Worm (Caenorhabditis elegans) whole organism, L2 larva: ENCODE measurements around the gene T15B7.14.

Source experiments
- C34F6.9 ChIP-seq: fragments of 150-350 bp; optimal IDR thresholded peaks from 2 replicates; lab custom pipeline; 2014; ENCODE audit warnings: missing biosample characterization, missing genetic modification characterization
- F13H6.1 ChIP-seq: sonication (generic microtip); optimal IDR thresholded peaks from 2 replicates; lab custom pipeline; 2016; ENCODE audit warnings: missing genetic modification characterization, missing compliant biosample characterization
- R02D3.7 ChIP-seq: fragments of 150-350 bp; optimal IDR thresholded peaks from 2 replicates; lab custom pipeline; 2014; ENCODE audit warnings: missing biosample characterization, missing genetic modification characterization
- Y55F3AM.14 ChIP-seq: fragments of 200-800 bp; sonication (Bioruptor generic); optimal IDR thresholded peaks from 2 replicates; lab custom pipeline; 2018; ENCODE audit warnings: mild to moderate bottlenecking, missing genetic modification characterization, missing compliant biosample characterization
- ZK546.5 ChIP-seq: sonication (generic microtip); optimal IDR thresholded peaks from 2 replicates; lab custom pipeline; 2017; ENCODE audit warnings: missing biosample characterization, missing genetic modification characterization
- alr-1 ChIP-seq: fragments of 150-350 bp; optimal IDR thresholded peaks from 2 replicates; lab custom pipeline; 2014; ENCODE audit warnings: missing biosample characterization, missing genetic modification characterization
- aly-2 ChIP-seq: fragments of 150-350 bp; optimal IDR thresholded peaks from 2 replicates; lab custom pipeline; 2014; ENCODE audit warnings: missing biosample characterization, missing genetic modification characterization
- ama-1 ChIP-seq: fragments of 150-350 bp; optimal IDR thresholded peaks from 2 replicates; lab custom pipeline; 2018; ENCODE audit warnings: inconsistent platforms
- blmp-1 ChIP-seq: sonication (generic microtip); optimal IDR thresholded peaks from 2 replicates; lab custom pipeline; 2017; ENCODE audit warnings: missing genetic modification characterization, mild to moderate bottlenecking, missing compliant biosample characterization, antibody characterized with exemption, moderate library complexity; ENCODE audit not compliant: insufficient read depth
- ceh-16 ChIP-seq: fragments of 150-350 bp; optimal IDR thresholded peaks from 2 replicates; lab custom pipeline; 2014; ENCODE audit warnings: missing biosample characterization, missing genetic modification characterization
- ceh-82 ChIP-seq: fragments of 150-350 bp; optimal IDR thresholded peaks from 2 replicates; lab custom pipeline; 2014; ENCODE audit warnings: missing biosample characterization, missing genetic modification characterization
- crh-2 ChIP-seq: sonication (generic microtip); optimal IDR thresholded peaks from 2 replicates; lab custom pipeline; 2017; ENCODE audit warnings: missing biosample characterization, missing genetic modification characterization
- dmd-4 ChIP-seq: sonication (generic microtip); optimal IDR thresholded peaks from 2 replicates; lab custom pipeline; 2017; ENCODE audit warnings: missing biosample characterization, missing genetic modification characterization
- egl-27 ChIP-seq: sonication (generic microtip); optimal IDR thresholded peaks from 3 replicates; lab custom pipeline; 2017; ENCODE audit warnings: missing biosample characterization, missing genetic modification reagents, missing genetic modification characterization
- elt-1 ChIP-seq: fragments of 150-350 bp; optimal IDR thresholded peaks from 2 replicates; lab custom pipeline; 2014; ENCODE audit warnings: missing biosample characterization, missing genetic modification characterization
- elt-3 ChIP-seq: sonication (generic microtip); optimal IDR thresholded peaks from 2 replicates; lab custom pipeline; 2017; ENCODE audit warnings: missing biosample characterization, missing genetic modification characterization
- fos-1 ChIP-seq: fragments of 150-350 bp; optimal IDR thresholded peaks from 2 replicates; lab custom pipeline; 2014; ENCODE audit warnings: missing biosample characterization, missing genetic modification characterization
- gmeb-1 ChIP-seq: fragments of 150-350 bp; optimal IDR thresholded peaks from 2 replicates; lab custom pipeline; 2014; ENCODE audit warnings: missing biosample characterization, missing genetic modification characterization
- lin-11 ChIP-seq: fragments of 150-350 bp; sonication (generic microtip); optimal IDR thresholded peaks from 2 replicates; lab custom pipeline; 2014; ENCODE audit warnings: missing biosample characterization, missing genetic modification characterization, inconsistent platforms, mixed read lengths
- lin-13 ChIP-seq: fragments of 150-350 bp; optimal IDR thresholded peaks from 2 replicates; lab custom pipeline; 2014; ENCODE audit warnings: missing biosample characterization, missing genetic modification reagents, missing genetic modification characterization
- lin-39 ChIP-seq: fragments of 150-350 bp; optimal IDR thresholded peaks from 2 replicates; lab custom pipeline; 2014; ENCODE audit warnings: missing biosample characterization, missing genetic modification reagents, missing genetic modification characterization
- lsy-2 ChIP-seq, 2 experiments: fragments of 150-350 bp in 1 of 2; sonication (generic microtip) in 1 of 2; optimal IDR thresholded peaks; 2 replicates each; lab custom pipeline; 2014 to 2017; ENCODE audit warnings: missing biosample characterization in 2 of 2, missing genetic modification characterization in 2 of 2
- mab-5 ChIP-seq: fragments of 150-350 bp; optimal IDR thresholded peaks from 2 replicates; lab custom pipeline; 2014; ENCODE audit warnings: missing biosample characterization, missing genetic modification characterization
- mbf-1 ChIP-seq: sonication (generic microtip); optimal IDR thresholded peaks from 2 replicates; lab custom pipeline; 2017; ENCODE audit warnings: missing biosample characterization, missing genetic modification characterization
- mdl-1 ChIP-seq, 2 experiments: fragments of 150-350 bp in 1 of 2; sonication (generic microtip) in 1 of 2; optimal IDR thresholded peaks; 2 replicates each; lab custom pipeline; 2017; ENCODE audit warnings: missing biosample characterization in 2 of 2, missing genetic modification characterization in 2 of 2
- nhr-10 ChIP-seq: sonication (generic microtip); optimal IDR thresholded peaks from 2 replicates; lab custom pipeline; 2017; ENCODE audit warnings: missing biosample characterization, missing genetic modification characterization
- nhr-11 ChIP-seq: fragments of 150-350 bp; optimal IDR thresholded peaks from 2 replicates; lab custom pipeline; 2014; ENCODE audit warnings: missing biosample characterization, missing genetic modification characterization
- nhr-12 ChIP-seq: fragments of 150-350 bp; optimal IDR thresholded peaks from 2 replicates; lab custom pipeline; 2014; ENCODE audit warnings: missing biosample characterization, missing genetic modification characterization
- nhr-129 ChIP-seq: fragments of 150-350 bp; optimal IDR thresholded peaks from 2 replicates; lab custom pipeline; 2014; ENCODE audit warnings: missing biosample characterization, missing genetic modification characterization
- nhr-21 ChIP-seq: fragments of 150-350 bp; optimal IDR thresholded peaks from 2 replicates; lab custom pipeline; 2014; ENCODE audit warnings: missing biosample characterization, missing genetic modification characterization
- nhr-23 ChIP-seq: fragments of 150-350 bp; optimal IDR thresholded peaks from 2 replicates; lab custom pipeline; 2014; ENCODE audit warnings: missing biosample characterization, missing genetic modification reagents, missing genetic modification characterization
- nhr-237 ChIP-seq: fragments of 150-350 bp; optimal IDR thresholded peaks from 2 replicates; lab custom pipeline; 2014; ENCODE audit warnings: missing biosample characterization, missing genetic modification characterization
- nhr-25 ChIP-seq: fragments of 150-350 bp; sonication (generic microtip); optimal IDR thresholded peaks from 3 replicates; lab custom pipeline; 2014; ENCODE audit warnings: missing biosample characterization, missing genetic modification characterization
- nhr-6 ChIP-seq: fragments of 150-350 bp; optimal IDR thresholded peaks from 2 replicates; lab custom pipeline; 2014; ENCODE audit warnings: missing biosample characterization, missing genetic modification characterization
- nhr-77 ChIP-seq: fragments of 150-350 bp; optimal IDR thresholded peaks from 2 replicates; lab custom pipeline; 2014; ENCODE audit warnings: missing biosample characterization, missing genetic modification characterization
- peb-1 ChIP-seq: fragments of 150-350 bp; optimal IDR thresholded peaks from 2 replicates; lab custom pipeline; 2014; ENCODE audit warnings: missing biosample characterization, missing genetic modification characterization
- sem-4 ChIP-seq: fragments of 150-350 bp; optimal IDR thresholded peaks from 2 replicates; lab custom pipeline; 2014; ENCODE audit warnings: missing biosample characterization, missing genetic modification reagents, missing genetic modification characterization
- skn-1 ChIP-seq: sonication (generic microtip); optimal IDR thresholded peaks from 2 replicates; lab custom pipeline; 2017; ENCODE audit warnings: missing biosample characterization, missing genetic modification characterization
- sma-3 ChIP-seq: sonication (generic microtip); optimal IDR thresholded peaks from 2 replicates; lab custom pipeline; 2016; ENCODE audit warnings: missing genetic modification reagents, missing genetic modification characterization, missing compliant biosample characterization
- sma-9 ChIP-seq, 2 experiments: fragments of 150-350 bp in 1 of 2; sonication (generic microtip) in 1 of 2; optimal IDR thresholded peaks; 2 replicates each; lab custom pipeline; 2014 to 2016; ENCODE audit warnings: missing genetic modification characterization in 2 of 2, mild to moderate bottlenecking in 1 of 2, missing biosample characterization in 1 of 2, missing compliant biosample characterization in 1 of 2, missing genetic modification reagents in 1 of 2, moderate library complexity in 1 of 2
- snpc-4 ChIP-seq: fragments of 150-350 bp; optimal IDR thresholded peaks from 2 replicates; lab custom pipeline; 2014; ENCODE audit warnings: missing biosample characterization, missing genetic modification characterization
- unc-39 ChIP-seq: fragments of 150-350 bp; optimal IDR thresholded peaks from 2 replicates; lab custom pipeline; 2014; ENCODE audit warnings: missing biosample characterization, missing genetic modification characterization
- unc-55 ChIP-seq: fragments of 150-350 bp; sonication (generic microtip); optimal IDR thresholded peaks from 3 replicates; lab custom pipeline; 2014; ENCODE audit warnings: missing biosample characterization, missing genetic modification reagents, missing genetic modification characterization
- unc-62 ChIP-seq: fragments of 150-350 bp; optimal IDR thresholded peaks from 2 replicates; lab custom pipeline; 2014; ENCODE audit warnings: missing biosample characterization, missing genetic modification reagents, missing genetic modification characterization
- zag-1 ChIP-seq: fragments of 150-350 bp; optimal IDR thresholded peaks from 2 replicates; lab custom pipeline; 2014; ENCODE audit warnings: missing biosample characterization, missing genetic modification characterization
- ztf-1 ChIP-seq: fragments of 200-800 bp; sonication (Bioruptor generic); conservative IDR thresholded peaks from 2 replicates; pipeline ENCODE4 v1.3.6; 2022; ENCODE audit warnings: missing genetic modification characterization, missing compliant biosample characterization
- ztf-11 ChIP-seq: sonication (generic microtip); optimal IDR thresholded peaks from 2 replicates; lab custom pipeline; 2017; ENCODE audit warnings: missing biosample characterization, missing genetic modification characterization
- ztf-4 ChIP-seq: fragments of 150-350 bp; optimal IDR thresholded peaks from 2 replicates; lab custom pipeline; 2014; ENCODE audit warnings: missing biosample characterization, missing genetic modification characterization

Gene T15B7.14

DNA sequence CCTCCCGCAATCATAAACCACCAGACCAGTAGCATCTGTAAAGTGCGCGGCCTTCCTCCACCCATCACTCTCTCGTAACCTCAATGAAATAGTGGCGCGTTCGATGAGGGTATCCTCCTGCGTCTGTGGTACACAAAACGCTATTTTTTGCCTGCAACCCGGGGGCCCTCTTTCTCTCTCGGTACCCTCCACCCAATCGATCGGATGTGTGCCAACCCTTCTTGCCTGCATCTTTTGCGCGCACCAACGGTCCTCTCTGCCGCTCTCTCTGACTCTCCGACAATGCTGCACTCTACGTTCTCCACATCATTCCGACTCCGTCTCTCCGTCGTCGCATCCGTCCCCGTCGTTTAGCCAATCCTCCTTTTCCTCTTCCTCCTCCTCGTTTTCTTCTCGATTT lies 44.3 kb upstream of the T15B7.14 start:
- TF ChIP-seq egl-27 (peak; percentile 64), ztf-11 (peak; percentile 7), alr-1 (tag; lab: Kevin White, UChicago) (no peak), fos-1 (tag; lab: Kevin White, UChicago) (peak; percentile 67), mab-5 (tag; lab: Kevin White, UChicago) (peak; percentile 62), unc-55 (GFP tag; lab: Kevin White, UChicago) (peak; percentile 85), nhr-21 (tag; lab: Kevin White, UChicago) (peak; percentile 26), zag-1 (tag; lab: Kevin White, UChicago) (peak; percentile 75), nhr-237 (tag; lab: Kevin White, UChicago) (no peak), lin-11 (tag; lab: Kevin White, UChicago) (peak; percentile 59), nhr-23 (no peak), nhr-12 (tag; lab: Kevin White, UChicago) (no peak), mbf-1 (no peak), ama-1 (lab: Kevin White, UChicago) (no peak), aly-2 (tag; lab: Kevin White, UChicago) (no peak), mdl-1 (tag; optimal IDR thresholded peaks at IDR 0.05; lab: Kevin White, UChicago) (peak; percentile 51 to 61), nhr-10 (tag; lab: Kevin White, UChicago) (peak; percentile 0), ztf-4 (tag; lab: Kevin White, UChicago) (peak; percentile 36), dmd-4 (tag; lab: Kevin White, UChicago) (no peak), nhr-77 (no peak), nhr-25 (peak; percentile 56), lin-13 (GFP tag; lab: Kevin White, UChicago) (peak; percentile 55), sma-9 (GFP tag; optimal IDR thresholded peaks at IDR 0.05; lab: Kevin White, UChicago) (peak; percentile 76), sma-9 (tag; optimal IDR thresholded peaks at IDR 0.05; lab: Kevin White, UChicago) (no peak), crh-2 (tag; lab: Kevin White, UChicago) (peak; percentile 21), unc-39 (peak; percentile 56), Y55F3AM.14 (GFP tag; lab: Kevin White, UChicago) (peak; percentile 30), nhr-129 (tag; lab: Kevin White, UChicago) (peak; percentile 89), ceh-16 (tag; lab: Kevin White, UChicago) (peak; percentile 50), sma-3 (GFP tag; lab: Kevin White, UChicago) (peak; percentile 34), ztf-1 (GFP tag; lab: Robert Waterston, UW) (no peak), F13H6.1 (tag; lab: Kevin White, UChicago) (peak; percentile 95), peb-1 (no peak), C34F6.9 (tag; lab: Kevin White, UChicago) (peak; percentile 82), gmeb-1 (peak; percentile 11), R02D3.7 (tag; lab: Kevin White, UChicago) (no peak), ZK546.5 (tag; lab: Kevin White, UChicago) (no peak), ceh-82 (tag; lab: Kevin White, UChicago) (peak; percentile 67), sem-4 (tag; lab: Kevin White, UChicago) (peak; percentile 61), lsy-2 (tag; optimal IDR thresholded peaks at IDR 0.05; lab: Kevin White, UChicago) (peak; percentile 61 to 67), snpc-4 (tag; lab: Kevin White, UChicago) (peak; percentile 34), lin-39 (peak; percentile 48), blmp-1 (tag; lab: Kevin White, UChicago) (peak; percentile 38), skn-1 (tag; lab: Kevin White, UChicago) (no peak), elt-1 (tag; lab: Kevin White, UChicago) (no peak), nhr-6 (tag; lab: Kevin White, UChicago) (peak; percentile 12), elt-3 (tag; lab: Kevin White, UChicago) (no peak), unc-62 (GFP tag; lab: Kevin White, UChicago) (no peak), nhr-11 (tag; lab: Kevin White, UChicago) (no peak)
